Fruit fly (Drosophila melanogaster) whole organism, prepupa: ENCODE measurements around the gene CG32591.

Experiments
- Blimp-1 ChIP-seq: fragments of 200-800 bp; sonication (Bioruptor generic); optimal IDR thresholded peaks from 3 replicates; lab custom pipeline; 2017; ENCODE audit warnings: missing biosample characterization, missing genetic modification characterization, mild to moderate bottlenecking, moderate library complexity, missing genetic modification reagents
- CG10669 ChIP-seq: fragments of 200-800 bp; sonication (Bioruptor generic); optimal IDR thresholded peaks from 3 replicates; lab custom pipeline; 2018; ENCODE audit warnings: missing biosample characterization, mild to moderate bottlenecking, missing genetic modification characterization, moderate library complexity
- CG11294 ChIP-seq: fragments of 200-800 bp; sonication (Bioruptor generic); IDR thresholded peaks from 2 replicates; pipeline ENCODE4 v1.3.6; 2022; ENCODE audit warnings: missing biosample characterization, missing genetic modification characterization
- CG11762 ChIP-seq: fragments of 200-800 bp; sonication (Bioruptor generic); optimal IDR thresholded peaks from 3 replicates; lab custom pipeline; 2016; ENCODE audit warnings: missing biosample characterization, missing genetic modification characterization; ENCODE audit not compliant: insufficient read depth
- CG11902 ChIP-seq: fragments of 200-800 bp; sonication (Bioruptor generic); optimal IDR thresholded peaks from 3 replicates; lab custom pipeline; 2016; ENCODE audit warnings: missing biosample characterization, missing genetic modification characterization
- CG1621 ChIP-seq: fragments of 200-800 bp; sonication (Bioruptor generic); optimal IDR thresholded peaks from 3 replicates; lab custom pipeline; 2018; ENCODE audit warnings: missing biosample characterization, mild to moderate bottlenecking, missing genetic modification characterization
- CG16779 ChIP-seq: fragments of 200-800 bp; sonication (Bioruptor generic); optimal IDR thresholded peaks from 3 replicates; lab custom pipeline; 2017; ENCODE audit warnings: missing biosample characterization, mild to moderate bottlenecking, missing genetic modification characterization
- CG3032 ChIP-seq: fragments of 200-800 bp; optimal IDR thresholded peaks from 2 replicates; lab custom pipeline; 2019; ENCODE audit warnings: missing biosample characterization, mild to moderate bottlenecking, missing genetic modification characterization, moderate library complexity
- CG32006 ChIP-seq: fragments of 200-800 bp; sonication (Bioruptor generic); optimal IDR thresholded peaks from 3 replicates; lab custom pipeline; 2017; ENCODE audit warnings: missing biosample characterization, mild to moderate bottlenecking, missing genetic modification characterization
- CG34406 ChIP-seq: fragments of 200-800 bp; sonication (Bioruptor generic); optimal IDR thresholded peaks from 3 replicates; lab custom pipeline; 2016; ENCODE audit warnings: missing biosample characterization, missing genetic modification characterization
- CG3919 ChIP-seq: fragments of 200-800 bp; sonication (Bioruptor generic); optimal IDR thresholded peaks from 3 replicates; lab custom pipeline; 2016; ENCODE audit warnings: missing biosample characterization, missing genetic modification characterization
- CG4318 ChIP-seq: fragments of 200-800 bp; sonication (Bioruptor generic); optimal IDR thresholded peaks from 3 replicates; lab custom pipeline; 2017; ENCODE audit warnings: missing biosample characterization, mild to moderate bottlenecking, missing genetic modification characterization
- CG6163 ChIP-seq: fragments of 200-800 bp; sonication (Bioruptor generic); IDR thresholded peaks from 3 replicates; pipeline ENCODE4 v1.3.6; 2022; ENCODE audit warnings: missing biosample characterization, missing genetic modification characterization
- CG6276 ChIP-seq: fragments of 200-800 bp; sonication (Bioruptor generic); optimal IDR thresholded peaks from 2 replicates; lab custom pipeline; 2017; ENCODE audit warnings: missing biosample characterization, mild to moderate bottlenecking, missing genetic modification characterization
- CG6792 ChIP-seq: fragments of 200-800 bp; sonication (Bioruptor generic); optimal IDR thresholded peaks from 3 replicates; lab custom pipeline; 2016; ENCODE audit warnings: missing biosample characterization, missing genetic modification characterization
- CG6808 ChIP-seq: fragments of 200-800 bp; sonication (Bioruptor generic); optimal IDR thresholded peaks from 3 replicates; lab custom pipeline; 2017; ENCODE audit warnings: missing biosample characterization, missing genetic modification characterization, mild to moderate bottlenecking, moderate library complexity, missing genetic modification reagents
- CG6854 ChIP-seq: fragments of 200-800 bp; sonication (Bioruptor generic); optimal IDR thresholded peaks from 2 replicates; lab custom pipeline; 2017; ENCODE audit warnings: missing biosample characterization, mild to moderate bottlenecking, missing genetic modification characterization
- CG7368 ChIP-seq: fragments of 200-800 bp; sonication (Bioruptor generic); optimal IDR thresholded peaks from 3 replicates; lab custom pipeline; 2016; ENCODE audit warnings: missing biosample characterization, missing genetic modification characterization
- CG8119 ChIP-seq: fragments of 200-800 bp; sonication (Bioruptor generic); IDR thresholded peaks from 3 replicates; pipeline ENCODE4 v1.3.6; 2022; ENCODE audit warnings: missing biosample characterization, missing genetic modification characterization
- CG8319 ChIP-seq: fragments of 200-800 bp; sonication (Bioruptor generic); optimal IDR thresholded peaks from 3 replicates; lab custom pipeline; 2016; ENCODE audit warnings: missing biosample characterization, missing genetic modification characterization
- CG8632 ChIP-seq: fragments of 200-800 bp; sonication (Bioruptor generic); optimal IDR thresholded peaks from 3 replicates; lab custom pipeline; 2016; ENCODE audit warnings: missing biosample characterization, missing genetic modification characterization
- CG9139 ChIP-seq: fragments of 200-800 bp; sonication (Bioruptor generic); optimal IDR thresholded peaks from 3 replicates; lab custom pipeline; 2017; ENCODE audit warnings: missing biosample characterization, mild to moderate bottlenecking, missing genetic modification characterization
- Eip75B ChIP-seq: fragments of 200-800 bp; sonication (Bioruptor generic); optimal IDR thresholded peaks from 3 replicates; lab custom pipeline; 2016; ENCODE audit warnings: missing biosample characterization, missing genetic modification characterization
- Eip78C ChIP-seq: fragments of 200-800 bp; sonication (Bioruptor generic); peaks from one replicate; lab custom pipeline; 2016; ENCODE audit warnings: missing biosample characterization, missing genetic modification characterization
- Eip93F ChIP-seq: fragments of 200-800 bp; sonication (Bioruptor generic); optimal IDR thresholded peaks from 2 replicates; lab custom pipeline; 2016; ENCODE audit warnings: missing biosample characterization, mild to moderate bottlenecking, missing genetic modification characterization
- Ets21C ChIP-seq: fragments of 200-800 bp; sonication (Bioruptor generic); optimal IDR thresholded peaks from 3 replicates; lab custom pipeline; 2016; ENCODE audit warnings: missing biosample characterization, missing genetic modification characterization
- Ets96B ChIP-seq: fragments of 200-800 bp; optimal IDR thresholded peaks from 2 replicates; lab custom pipeline; 2019; ENCODE audit warnings: missing biosample characterization, mild to moderate bottlenecking, missing genetic modification characterization, moderate library complexity
- Gug ChIP-seq: fragments of 200-800 bp; sonication (Bioruptor generic); IDR thresholded peaks from 2 replicates; pipeline ENCODE4 v1.3.6; 2022; ENCODE audit warnings: missing biosample characterization, missing genetic modification characterization
- Hr38 ChIP-seq: sonication (Bioruptor generic); optimal IDR thresholded peaks from 2 replicates; lab custom pipeline; 2016; ENCODE audit warnings: missing biosample characterization, missing genetic modification characterization
- Hr39 ChIP-seq: fragments of 200-800 bp; sonication (Bioruptor generic); optimal IDR thresholded peaks from 2 replicates; lab custom pipeline; 2016; ENCODE audit warnings: missing biosample characterization, missing genetic modification characterization
- Lpt ChIP-seq: fragments of 200-800 bp; sonication (Bioruptor generic); optimal IDR thresholded peaks from 3 replicates; lab custom pipeline; 2016; ENCODE audit warnings: missing biosample characterization, missing genetic modification characterization
- Met ChIP-seq: fragments of 200-800 bp; sonication (Bioruptor generic); optimal IDR thresholded peaks from 3 replicates; lab custom pipeline; 2016; ENCODE audit warnings: missing biosample characterization, missing genetic modification characterization
- OdsH ChIP-seq: fragments of 200-800 bp; sonication (Bioruptor generic); optimal IDR thresholded peaks from 3 replicates; lab custom pipeline; 2016; ENCODE audit warnings: missing biosample characterization, missing genetic modification characterization
- Smox ChIP-seq: fragments of 200-800 bp; sonication (Bioruptor generic); optimal IDR thresholded peaks from 3 replicates; lab custom pipeline; 2016; ENCODE audit warnings: missing biosample characterization, missing genetic modification characterization
- Sox102F ChIP-seq: fragments of 200-800 bp; sonication (Bioruptor generic); optimal IDR thresholded peaks from 2 replicates; lab custom pipeline; 2016; ENCODE audit warnings: missing biosample characterization, mild to moderate bottlenecking, missing genetic modification characterization
- Sox15 ChIP-seq: fragments of 200-800 bp; sonication (Bioruptor generic); optimal IDR thresholded peaks from 3 replicates; lab custom pipeline; 2016; ENCODE audit warnings: missing biosample characterization, missing genetic modification characterization
- achi ChIP-seq: fragments of 200-800 bp; sonication (Bioruptor generic); optimal IDR thresholded peaks from 3 replicates; lab custom pipeline; 2016; ENCODE audit warnings: missing biosample characterization, missing genetic modification characterization
- acj6 ChIP-seq: fragments of 200-800 bp; sonication (Bioruptor generic); optimal IDR thresholded peaks from 3 replicates; lab custom pipeline; 2016; ENCODE audit warnings: missing biosample characterization, missing genetic modification characterization
- cyc ChIP-seq: fragments of 200-800 bp; sonication (Bioruptor generic); optimal IDR thresholded peaks from 3 replicates; lab custom pipeline; 2016; ENCODE audit warnings: missing biosample characterization, missing genetic modification characterization
- dac ChIP-seq: fragments of 200-800 bp; sonication (Bioruptor generic); optimal IDR thresholded peaks from 2 replicates; lab custom pipeline; 2017; ENCODE audit warnings: missing biosample characterization, mild to moderate bottlenecking, missing genetic modification characterization
- dsx ChIP-seq: fragments of 200-800 bp; optimal IDR thresholded peaks from 3 replicates; lab custom pipeline; 2019; ENCODE audit warnings: missing biosample characterization, mild to moderate bottlenecking, missing genetic modification characterization, moderate library complexity; ENCODE audit not compliant: poor library complexity, severe bottlenecking
- eg ChIP-seq: fragments of 200-800 bp; sonication (Bioruptor generic); IDR thresholded peaks from 3 replicates; pipeline ENCODE4 v1.3.6; 2022; ENCODE audit warnings: missing biosample characterization, missing genetic modification characterization
- esn ChIP-seq: fragments of 200-800 bp; sonication (Bioruptor generic); optimal IDR thresholded peaks from 2 replicates; lab custom pipeline; 2016; ENCODE audit warnings: missing biosample characterization, mild to moderate bottlenecking, missing genetic modification characterization, moderate library complexity
- fd59A ChIP-seq: fragments of 200-800 bp; sonication (Bioruptor generic); optimal IDR thresholded peaks from 2 replicates; lab custom pipeline; 2017; ENCODE audit warnings: missing biosample characterization, mild to moderate bottlenecking, missing genetic modification characterization, missing genetic modification reagents
- fd85E ChIP-seq: fragments of 200-800 bp; sonication (Bioruptor generic); optimal IDR thresholded peaks from 3 replicates; lab custom pipeline; 2016; ENCODE audit warnings: missing biosample characterization, missing genetic modification characterization
- fkh ChIP-seq: fragments of 200-800 bp; sonication (Bioruptor generic); optimal IDR thresholded peaks from 3 replicates; lab custom pipeline; 2017; ENCODE audit warnings: missing biosample characterization, mild to moderate bottlenecking, missing genetic modification characterization, moderate library complexity
- pdm3 ChIP-seq: fragments of 200-800 bp; sonication (Bioruptor generic); optimal IDR thresholded peaks from 3 replicates; lab custom pipeline; 2016; ENCODE audit warnings: missing biosample characterization, missing genetic modification characterization
- salr ChIP-seq, 2 experiments: fragments of 200-800 bp; sonication (Bioruptor generic); optimal IDR thresholded peaks; 3 replicates each; lab custom pipeline; 2016 to 2018; ENCODE audit warnings: missing biosample characterization in 2 of 2, missing genetic modification characterization in 2 of 2, mild to moderate bottlenecking in 1 of 2
- spab ChIP-seq: fragments of 200-800 bp; sonication (Bioruptor generic); optimal IDR thresholded peaks from 2 replicates; lab custom pipeline; 2017; ENCODE audit warnings: missing biosample characterization, mild to moderate bottlenecking, missing genetic modification characterization, missing genetic modification reagents
- svp ChIP-seq: fragments of 200-800 bp; sonication (Bioruptor generic); peaks from one replicate; lab custom pipeline; 2016; ENCODE audit warnings: missing biosample characterization, missing genetic modification characterization
- topi ChIP-seq: fragments of 200-800 bp; sonication (Bioruptor generic); optimal IDR thresholded peaks from 3 replicates; lab custom pipeline; 2016; ENCODE audit warnings: missing biosample characterization, missing genetic modification characterization

Gene CG32591

DNA sequence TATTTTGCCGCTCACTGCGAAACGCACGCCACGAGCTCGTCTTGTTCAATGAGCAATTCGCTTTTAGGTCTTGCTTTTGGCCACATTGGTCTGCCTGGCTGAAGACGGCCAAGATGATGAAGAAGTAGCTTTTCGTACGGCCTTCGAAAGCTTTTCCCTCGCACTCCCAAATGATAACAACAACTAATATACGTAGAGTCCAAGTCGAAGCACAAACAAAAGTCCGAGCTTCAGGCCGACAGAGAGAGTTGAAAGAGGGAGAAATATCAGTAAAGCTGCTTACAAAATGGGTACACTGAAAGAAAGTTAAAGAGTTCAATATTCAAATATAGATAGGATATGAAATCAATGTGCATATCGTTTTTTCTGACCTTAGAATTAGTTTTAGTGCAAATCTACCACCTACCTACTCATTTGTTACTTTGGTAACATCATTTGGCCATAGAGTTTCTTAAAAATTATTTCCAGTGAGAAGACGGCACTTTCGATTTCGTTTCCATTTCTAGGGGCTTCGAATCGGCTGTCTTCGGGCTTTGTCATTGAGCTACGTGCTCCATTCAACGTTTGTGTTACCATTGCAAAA lies 46.1 kb downstream of the CG32591 start, which contains the start of the genes CG45064 and CG45065:
CG45064 (minus strand) TSS at position 51 of the 583 bp plus-strand sequence.
CG45065 (minus strand) TSS at position 51 of the 583 bp plus-strand sequence.
- TF ChIP-seq Met (GFP tag; lab: Kevin White, UChicago) (peak; percentile 89), Eip75B (GFP tag; lab: Kevin White, UChicago) (peak; percentile 90), CG8319 (GFP tag; lab: Kevin White, UChicago) (peak; percentile 86), Eip78C (GFP tag; lab: Kevin White, UChicago) (peak; percentile 97), CG8119 (GFP tag; lab: Robert Waterston, UW) (peak; percentile 94), CG7368 (GFP tag; lab: Kevin White, UChicago) (peak; percentile 79), fkh (peak; percentile 8), CG6276 (GFP tag; lab: Kevin White, UChicago) (peak; percentile 90), achi (peak; percentile 84), esn (GFP tag; lab: Kevin White, UChicago) (peak; percentile 92), CG6792 (GFP tag; lab: Kevin White, UChicago) (peak; percentile 91), fd59A (GFP tag; lab: Kevin White, UChicago) (peak; percentile 21), Hr38 (GFP tag; lab: Kevin White, UChicago) (peak; percentile 41), salr (GFP tag; optimal IDR thresholded peaks at IDR 0.05; lab: Kevin White, UChicago) (peak in 1 of 2 experiments; percentile 57), cyc (GFP tag; lab: Kevin White, UChicago) (peak; percentile 84), CG3032 (tag; lab: Kevin White, UChicago) (peak; percentile 64), CG9139 (no peak), Ets21C (peak; percentile 76), CG6163 (GFP tag; lab: Robert Waterston, UW) (peak; percentile 91), svp (GFP tag; lab: Kevin White, UChicago) (peak; percentile 67), Ets96B (tag; lab: Kevin White, UChicago) (peak; percentile 63), Gug (peak; percentile 83), topi (GFP tag; lab: Kevin White, UChicago) (peak; percentile 85), Lpt (GFP tag; lab: Kevin White, UChicago) (peak; percentile 91), CG6808 (peak; percentile 47), acj6 (GFP tag; lab: Kevin White, UChicago) (peak; percentile 86), CG32006 (GFP tag; lab: Kevin White, UChicago) (peak; percentile 94), CG8632 (GFP tag; lab: Kevin White, UChicago) (peak; percentile 88), CG11762 (GFP tag; lab: Kevin White, UChicago) (peak; percentile 85), spab (GFP tag; lab: Kevin White, UChicago) (peak; percentile 45), CG11294 (GFP tag; lab: Robert Waterston, UW) (peak; percentile 62; the same call in 1 of the 2 replicates), Sox15 (GFP tag; lab: Kevin White, UChicago) (peak; percentile 86), fd85E (GFP tag; lab: Kevin White, UChicago) (peak; percentile 64), eg (peak; percentile 94), dac (peak; percentile 83), CG16779 (tag; lab: Kevin White, UChicago) (peak; percentile 52), CG3919 (peak; percentile 89), pdm3 (peak; percentile 91), CG1621 (no peak), CG6854 (GFP tag; lab: Kevin White, UChicago) (no peak), Sox102F (peak; percentile 88), Smox (GFP tag; lab: Kevin White, UChicago) (peak; percentile 81), CG4318 (GFP tag; lab: Kevin White, UChicago) (peak; percentile 87), Blimp-1 (GFP tag; lab: Kevin White, UChicago) (peak; percentile 98), CG34406 (GFP tag; lab: Kevin White, UChicago) (peak; percentile 90), CG10669 (GFP tag; lab: Kevin White, UChicago) (peak; percentile 66), Hr39 (GFP tag; lab: Kevin White, UChicago) (peak; percentile 89), OdsH (GFP tag; lab: Kevin White, UChicago) (peak; percentile 89), CG11902 (GFP tag; lab: Kevin White, UChicago) (peak; percentile 80), dsx (GFP tag; lab: Kevin White, UChicago) (peak; percentile 82), Eip93F (GFP tag; lab: Kevin White, UChicago) (peak; percentile 36)
